Fruit fly (Drosophila melanogaster) whole organism, embryonic: ENCODE data around the gene CG13631.

Experiments
- Adf1 ChIP-seq: fragments of 200-800 bp; sonication (Bioruptor generic); IDR thresholded peaks from 2 replicates; pipeline ENCODE4 v1.3.6; 2022; ENCODE audit warnings: missing biosample characterization, missing genetic modification characterization
- Bteb2 ChIP-seq: fragments of 200-800 bp; sonication (Bioruptor generic); optimal IDR thresholded peaks from 2 replicates; lab custom pipeline; 2016; ENCODE audit warnings: missing biosample characterization, missing genetic modification characterization
- CG10147 ChIP-seq: fragments of 200-800 bp; sonication (Bioruptor generic); optimal IDR thresholded peaks from 2 replicates; lab custom pipeline; 2019; ENCODE audit warnings: missing biosample characterization, mild to moderate bottlenecking, missing genetic modification characterization, moderate library complexity
- CG11695 ChIP-seq: fragments of 200-800 bp; sonication (Bioruptor generic); IDR thresholded peaks from 3 replicates; pipeline ENCODE4 v1.3.6; 2022; ENCODE audit warnings: missing biosample characterization, missing genetic modification characterization
- CG13424 ChIP-seq: fragments of 200-800 bp; sonication (Bioruptor generic); optimal IDR thresholded peaks from 2 replicates; lab custom pipeline; 2019; ENCODE audit warnings: missing biosample characterization, mild to moderate bottlenecking, missing genetic modification characterization, moderate library complexity
- CG13894 ChIP-seq: fragments of 200-800 bp; sonication (Bioruptor generic); optimal IDR thresholded peaks from 3 replicates; lab custom pipeline; 2018; ENCODE audit warnings: missing biosample characterization, mild to moderate bottlenecking, missing genetic modification characterization, moderate library complexity
- CG14050 ChIP-seq: fragments of 200-800 bp; sonication (Bioruptor generic); IDR thresholded peaks from 3 replicates; pipeline ENCODE4 v1.3.6; 2022; ENCODE audit warnings: missing biosample characterization, missing genetic modification characterization
- CG1529 ChIP-seq: fragments of 200-800 bp; sonication (Bioruptor generic); optimal IDR thresholded peaks from 3 replicates; lab custom pipeline; 2018; ENCODE audit warnings: missing biosample characterization, missing genetic modification characterization
- CG2116 ChIP-seq: fragments of 200-800 bp; sonication (Bioruptor generic); optimal IDR thresholded peaks from 3 replicates; lab custom pipeline; 2018; ENCODE audit warnings: missing biosample characterization, mild to moderate bottlenecking, missing genetic modification characterization
- CG3726 ChIP-seq: fragments of 200-800 bp; sonication (Bioruptor generic); IDR thresholded peaks from 3 replicates; pipeline ENCODE4, ENCODE4 v1.3.6; 2022; ENCODE audit warnings: missing biosample characterization, missing genetic modification characterization
- CG4404 ChIP-seq: fragments of 200-800 bp; sonication (Bioruptor generic); IDR thresholded peaks from 2 replicates; pipeline ENCODE4 v1.3.6; 2022; ENCODE audit warnings: missing biosample characterization, missing genetic modification characterization
- CG5180 ChIP-seq: fragments of 200-800 bp; sonication (Bioruptor generic); optimal IDR thresholded peaks from 3 replicates; lab custom pipeline; 2017; ENCODE audit warnings: missing biosample characterization, missing genetic modification characterization, mild to moderate bottlenecking, moderate library complexity, missing genetic modification reagents
- CG6765 ChIP-seq: fragments of 200-800 bp; sonication (Bioruptor generic); optimal IDR thresholded peaks from 3 replicates; lab custom pipeline; 2017; ENCODE audit warnings: missing biosample characterization, mild to moderate bottlenecking, missing genetic modification characterization
- CG6791 ChIP-seq: fragments of 200-800 bp; sonication (Bioruptor generic); IDR thresholded peaks from 3 replicates; pipeline ENCODE4 v1.3.6; 2022; ENCODE audit warnings: missing biosample characterization, missing genetic modification characterization; ENCODE audit not compliant: partially characterized antibody
- CG7372 ChIP-seq: fragments of 200-800 bp; sonication (Bioruptor generic); IDR thresholded peaks from 2 replicates; pipeline ENCODE4 v1.3.6; 2022; ENCODE audit warnings: missing biosample characterization, missing genetic modification characterization
- CG7556 ChIP-seq: fragments of 200-800 bp; sonication (Bioruptor generic); optimal IDR thresholded peaks from 2 replicates; lab custom pipeline; 2017; ENCODE audit warnings: missing biosample characterization, mild to moderate bottlenecking, missing genetic modification characterization
- CG8944 ChIP-seq: fragments of 200-800 bp; sonication (Bioruptor generic); optimal IDR thresholded peaks from 3 replicates; lab custom pipeline; 2016; ENCODE audit warnings: missing biosample characterization, missing genetic modification characterization
- CG9727 ChIP-seq: fragments of 200-800 bp; sonication (Bioruptor generic); optimal IDR thresholded peaks from 3 replicates; lab custom pipeline; 2017; ENCODE audit warnings: missing biosample characterization, mild to moderate bottlenecking, missing genetic modification characterization
- D19A ChIP-seq: fragments of 200-800 bp; optimal IDR thresholded peaks from 3 replicates; lab custom pipeline; 2019; ENCODE audit warnings: missing biosample characterization, mild to moderate bottlenecking, missing genetic modification characterization, moderate library complexity
- Drgx ChIP-seq: fragments of 200-800 bp; sonication (Bioruptor generic); IDR thresholded peaks from 2 replicates; pipeline ENCODE4 v1.3.6; 2022; ENCODE audit warnings: missing biosample characterization, missing genetic modification characterization
- E2f1 ChIP-seq: fragments of 200-800 bp; sonication (Bioruptor generic); IDR thresholded peaks from 2 replicates; pipeline ENCODE4 v1.3.6; 2022; ENCODE audit warnings: missing biosample characterization, missing genetic modification characterization
- ERR ChIP-seq: fragments of 200-800 bp; sonication (Bioruptor generic); optimal IDR thresholded peaks from 2 replicates; lab custom pipeline; 2016; ENCODE audit warnings: missing biosample characterization, missing genetic modification characterization
- Eip74EF ChIP-seq, 2 experiments: fragments of 200-800 bp in 1 of 2; fragments of >200 bp in 1 of 2; sonication (Bioruptor generic) in 1 of 2; optimal IDR thresholded peaks; 2 replicates each; lab custom pipeline; 2017 to 2019; ENCODE audit warnings: missing biosample characterization in 2 of 2, missing genetic modification characterization in 2 of 2, mild to moderate bottlenecking in 1 of 2, moderate library complexity in 1 of 2
- HHEX ChIP-seq: fragments of 200-800 bp; sonication (Bioruptor generic); optimal IDR thresholded peaks from 3 replicates; lab custom pipeline; 2017; ENCODE audit warnings: missing biosample characterization, mild to moderate bottlenecking, missing genetic modification characterization, missing genetic modification reagents
- HLHmδ ChIP-seq: fragments of 200-800 bp; sonication (Bioruptor generic); optimal IDR thresholded peaks from 2 replicates; lab custom pipeline; 2018; ENCODE audit warnings: missing biosample characterization, mild to moderate bottlenecking, missing genetic modification characterization, moderate library complexity
- Hsf ChIP-seq: fragments of 200-800 bp; sonication (Bioruptor generic); optimal IDR thresholded peaks from 3 replicates; lab custom pipeline; 2016; ENCODE audit warnings: missing biosample characterization, missing genetic modification characterization
- Myb ChIP-seq: fragments of 200-800 bp; sonication (Bioruptor generic); optimal IDR thresholded peaks from 2 replicates; lab custom pipeline; 2016; ENCODE audit warnings: missing biosample characterization, missing genetic modification characterization
- NC2α ChIP-seq: fragments of 200-800 bp; sonication (Bioruptor generic); optimal IDR thresholded peaks from 2 replicates; lab custom pipeline; 2016; ENCODE audit warnings: missing biosample characterization, missing genetic modification characterization
- Opbp ChIP-seq: fragments of 200-800 bp; sonication (Bioruptor generic); IDR thresholded peaks from 3 replicates; pipeline ENCODE4 v1.3.6; 2022; ENCODE audit warnings: missing biosample characterization, missing genetic modification characterization; ENCODE audit not compliant: partially characterized antibody
- Six4 ChIP-seq: fragments of 200-800 bp; sonication (Bioruptor generic); optimal IDR thresholded peaks from 2 replicates; lab custom pipeline; 2016; ENCODE audit warnings: missing biosample characterization, missing genetic modification characterization
- Taf1 ChIP-seq: fragments of 200-800 bp; sonication (Bioruptor generic); IDR thresholded peaks from 2 replicates; pipeline ENCODE4 v1.3.6; 2022; ENCODE audit warnings: missing biosample characterization, missing genetic modification characterization
- ato ChIP-seq: fragments of 200-800 bp; sonication (Bioruptor generic); IDR thresholded peaks from 2 replicates; pipeline ENCODE4 v1.3.6; 2022; ENCODE audit warnings: missing biosample characterization, missing genetic modification characterization; ENCODE audit not compliant: partially characterized antibody
- az2 ChIP-seq: fragments of 200-800 bp; sonication (Bioruptor generic); optimal IDR thresholded peaks from 3 replicates; lab custom pipeline; 2016; ENCODE audit warnings: missing biosample characterization, missing genetic modification characterization
- cg ChIP-seq: fragments of 200-800 bp; sonication (Bioruptor generic); optimal IDR thresholded peaks from 3 replicates; lab custom pipeline; 2019; ENCODE audit warnings: missing biosample characterization, mild to moderate bottlenecking, missing genetic modification characterization, moderate library complexity
- fd102C ChIP-seq: fragments of 200-800 bp; sonication (Bioruptor generic); optimal IDR thresholded peaks from 2 replicates; lab custom pipeline; 2018; ENCODE audit warnings: missing biosample characterization, mild to moderate bottlenecking, missing genetic modification characterization, moderate library complexity
- gsb ChIP-seq: fragments of 200-800 bp; sonication (Bioruptor generic); IDR thresholded peaks from 2 replicates; pipeline ENCODE4 v1.3.6; 2022; ENCODE audit warnings: missing biosample characterization, missing genetic modification characterization
- jumu ChIP-seq: fragments of 200-800 bp; sonication (Bioruptor generic); optimal IDR thresholded peaks from 3 replicates; lab custom pipeline; 2016; ENCODE audit warnings: missing biosample characterization, missing genetic modification characterization
- kay ChIP-seq: fragments of 200-800 bp; sonication (Bioruptor generic); optimal IDR thresholded peaks from 2 replicates; lab custom pipeline; 2016; ENCODE audit warnings: missing biosample characterization, missing genetic modification characterization
- maf-S ChIP-seq: fragments of 200-800 bp; sonication (Bioruptor generic); optimal IDR thresholded peaks from 2 replicates; lab custom pipeline; 2016; ENCODE audit warnings: missing biosample characterization, missing genetic modification characterization
- odd ChIP-seq: fragments of 200-800 bp; sonication (Bioruptor generic); optimal IDR thresholded peaks from 2 replicates; lab custom pipeline; 2017; ENCODE audit warnings: missing biosample characterization, mild to moderate bottlenecking, missing genetic modification characterization
- pb ChIP-seq: fragments of 200-800 bp; sonication (Bioruptor generic); optimal IDR thresholded peaks from 3 replicates; lab custom pipeline; 2016; ENCODE audit warnings: missing biosample characterization, missing genetic modification characterization
- schlank ChIP-seq: fragments of 200-800 bp; sonication (Bioruptor generic); optimal IDR thresholded peaks from 2 replicates; lab custom pipeline; 2018; ENCODE audit warnings: missing biosample characterization, mild to moderate bottlenecking, missing genetic modification characterization
- slou ChIP-seq: fragments of 200-800 bp; sonication (Bioruptor generic); optimal IDR thresholded peaks from 3 replicates; lab custom pipeline; 2016; ENCODE audit warnings: missing biosample characterization, missing genetic modification characterization
- so ChIP-seq: fragments of 200-800 bp; sonication (Bioruptor generic); IDR thresholded peaks from 3 replicates; pipeline ENCODE4 v1.3.6; 2022; ENCODE audit warnings: missing biosample characterization, missing genetic modification characterization
- tap ChIP-seq: fragments of 200-800 bp; optimal IDR thresholded peaks from 3 replicates; lab custom pipeline; 2019; ENCODE audit warnings: missing biosample characterization, mild to moderate bottlenecking, missing genetic modification characterization, moderate library complexity
- tll ChIP-seq, 2 experiments: fragments of 200-800 bp in 1 of 2; fragments of >200 bp in 1 of 2; sonication (Bioruptor generic) in 1 of 2; optimal IDR thresholded peaks; 2 replicates each; lab custom pipeline; 2017 to 2019; ENCODE audit warnings: missing biosample characterization in 2 of 2, missing genetic modification characterization in 2 of 2, mild to moderate bottlenecking in 1 of 2, moderate library complexity in 1 of 2
- trh ChIP-seq: fragments of 200-800 bp; sonication (Bioruptor generic); optimal IDR thresholded peaks from 2 replicates; lab custom pipeline; 2016; ENCODE audit warnings: missing biosample characterization, missing genetic modification characterization
- usp ChIP-seq: fragments of >200 bp; optimal IDR thresholded peaks from 2 replicates; lab custom pipeline; 2017; ENCODE audit warnings: missing biosample characterization, missing genetic modification characterization
- zf30C ChIP-seq: fragments of 200-800 bp; sonication (Bioruptor generic); optimal IDR thresholded peaks from 3 replicates; lab custom pipeline; 2018; ENCODE audit warnings: missing biosample characterization, mild to moderate bottlenecking, missing genetic modification characterization

CG13631 gene

DNA sequence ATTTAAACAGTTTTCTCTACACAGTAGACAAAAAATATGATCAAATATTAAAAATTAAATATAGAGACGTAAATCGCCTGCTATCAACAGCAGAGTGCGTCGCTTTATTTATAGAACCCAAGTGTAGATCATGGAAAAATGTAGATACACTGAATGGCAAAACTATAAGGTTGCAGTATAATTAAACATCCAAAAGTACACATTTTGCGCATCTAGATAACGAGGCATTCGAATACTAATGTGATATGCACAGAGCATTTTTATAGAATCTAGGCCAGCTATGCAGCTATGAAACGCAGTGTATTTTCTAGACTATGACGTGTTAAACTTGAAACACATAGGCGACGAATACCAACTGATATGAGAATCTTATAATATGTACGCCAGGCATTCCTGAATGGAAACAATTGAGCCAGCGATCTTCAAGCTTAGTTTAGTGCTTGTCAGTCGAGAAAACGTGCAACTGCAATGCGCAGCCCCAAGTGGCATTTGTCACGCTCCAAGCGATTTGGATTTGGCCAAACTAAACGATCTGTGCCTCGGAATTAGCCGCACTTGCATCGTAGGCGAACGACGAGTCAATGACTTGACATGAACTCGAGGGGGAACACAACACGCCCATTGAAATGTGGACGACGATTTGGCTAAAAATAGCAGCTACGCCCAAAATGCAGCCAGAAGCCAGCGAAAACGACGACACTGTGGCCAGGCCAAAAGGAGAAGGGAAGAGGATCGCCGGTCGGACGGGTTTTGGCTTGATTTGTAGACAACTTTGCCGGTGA lies 41.9 kb downstream of the CG13631 start (continued):
- TF ChIP-seq Drgx (GFP tag; lab: Robert Waterston, UW) (peak; percentile 95), Bteb2 (peak; percentile 75), tll (GFP tag; optimal IDR thresholded peaks at IDR 0.05; lab: Kevin White, UChicago) (no peak), Hsf (GFP tag; lab: Kevin White, UChicago) (peak; percentile 88), CG11695 (GFP tag; lab: Robert Waterston, UW) (peak; percentile 98), slou (GFP tag; lab: Kevin White, UChicago) (peak; percentile 47), Taf1 (GFP tag; lab: Robert Waterston, UW) (peak; percentile 89), ERR (GFP tag; lab: Kevin White, UChicago) (peak; percentile 86), CG2116 (GFP tag; lab: Kevin White, UChicago) (peak; percentile 38), CG4404 (peak; percentile 61), odd (peak; percentile 81), az2 (peak; percentile 87), zf30C (no peak), CG8944 (GFP tag; lab: Kevin White, UChicago) (peak; percentile 78), so (peak; percentile 88), HHEX (GFP tag; lab: Kevin White, UChicago) (peak; percentile 90), CG1529 (peak; percentile 78), NC2α (GFP tag; lab: Kevin White, UChicago) (peak; percentile 25), CG5180 (no peak), CG14050 (GFP tag; lab: Robert Waterston, UW) (peak; percentile 74), jumu (GFP tag; lab: Kevin White, UChicago) (peak; percentile 77), D19A (tag; lab: Kevin White, UChicago) (peak; percentile 83), fd102C (no peak), CG10147 (GFP tag; lab: Kevin White, UChicago) (peak; percentile 68), Opbp (GFP tag; lab: Robert Waterston, UW) (no peak), HLHmδ (GFP tag; lab: Kevin White, UChicago) (no peak), CG6791 (GFP tag; lab: Robert Waterston, UW) (no peak), cg (GFP tag; lab: Kevin White, UChicago) (no peak), Eip74EF (GFP tag; optimal IDR thresholded peaks at IDR 0.05; lab: Kevin White, UChicago) (peak in 1 of 2 experiments; percentile 81), gsb (GFP tag; lab: Robert Waterston, UW) (peak; percentile 87), Adf1 (GFP tag; lab: Robert Waterston, UW) (peak; percentile 65), E2f1 (GFP tag; lab: Robert Waterston, UW) (peak; percentile 87), schlank (tag; lab: Kevin White, UChicago) (peak; percentile 91), CG13424 (tag; lab: Kevin White, UChicago) (peak; percentile 90), pb (peak; percentile 74), CG6765 (GFP tag; lab: Kevin White, UChicago) (peak; percentile 77), Myb (GFP tag; lab: Kevin White, UChicago) (peak; percentile 75), tap (tag; lab: Kevin White, UChicago) (peak; percentile 90), trh (no peak), kay (GFP tag; lab: Kevin White, UChicago) (peak; percentile 73), CG7556 (GFP tag; lab: Kevin White, UChicago) (peak; percentile 80), CG13894 (peak; percentile 79), usp (GFP tag; lab: Kevin White, UChicago) (no peak), ato (no peak), Six4 (GFP tag; lab: Kevin White, UChicago) (peak; percentile 75), CG7372 (GFP tag; lab: Robert Waterston, UW) (peak; percentile 86), maf-S (GFP tag; lab: Kevin White, UChicago) (peak; percentile 80), CG3726 (GFP tag; lab: Robert Waterston, UW) (peak; percentile 53; the same call in 1 of the 3 replicates), CG9727 (GFP tag; lab: Kevin White, UChicago) (peak; percentile 71)
